Worm (Caenorhabditis elegans) whole organism, young adult: Measurements from ENCODE around the gene daao-1.

Experiments used
- B0035.1 ChIP-seq: sonication (generic microtip); optimal IDR thresholded peaks from 2 replicates; lab custom pipeline; 2016; ENCODE audit warnings: missing genetic modification characterization, mild to moderate bottlenecking, missing compliant biosample characterization, missing genotype, missing genetic modification reagents
- C06A6.2 ChIP-seq: fragments of 200-800 bp; sonication (Bioruptor generic); conservative IDR thresholded peaks from 2 replicates; pipeline ENCODE4 v1.3.6; 2022; ENCODE audit warnings: missing genetic modification characterization, missing compliant biosample characterization
- C17E4.6 ChIP-seq: fragments of 200-800 bp; sonication (Bioruptor generic); IDR thresholded peaks from 2 replicates; pipeline ENCODE4 v1.3.6; 2022; ENCODE audit warnings: missing genetic modification reagents, missing genetic modification characterization, missing compliant biosample characterization
- F52B5.7 ChIP-seq: sonication (generic microtip); optimal IDR thresholded peaks from 2 replicates; lab custom pipeline; 2016; ENCODE audit warnings: mild to moderate bottlenecking, missing genetic modification characterization, missing compliant biosample characterization
- F55B11.4 ChIP-seq: sonication (generic microtip); optimal IDR thresholded peaks from 2 replicates; lab custom pipeline; 2016; ENCODE audit warnings: missing compliant biosample characterization, missing genetic modification characterization, borderline replicate concordance; ENCODE audit not compliant: insufficient read depth
- Y53F4B.3 ChIP-seq: fragments of 200-800 bp; sonication (Bioruptor generic); IDR thresholded peaks from 2 replicates; pipeline ENCODE4 v1.3.6; 2022; ENCODE audit warnings: missing genetic modification reagents, missing genetic modification characterization, missing compliant biosample characterization
- Y53G8AR.9 ChIP-seq: fragments of 200-800 bp; sonication (Bioruptor generic); conservative IDR thresholded peaks from 2 replicates; pipeline ENCODE4 v1.3.6; 2022; ENCODE audit warnings: missing genetic modification reagents, missing genetic modification characterization, missing compliant biosample characterization
- Y56A3A.18 ChIP-seq: fragments of 200-800 bp; sonication (Bioruptor generic); IDR thresholded peaks from 2 replicates; pipeline ENCODE4 v1.3.6; 2022; ENCODE audit warnings: missing genetic modification reagents, missing genetic modification characterization, missing compliant biosample characterization
- aptf-2 ChIP-seq: fragments of 200-800 bp; sonication (Bioruptor generic); conservative IDR thresholded peaks from 2 replicates; pipeline ENCODE4 v1.3.6; 2022; ENCODE audit warnings: missing genetic modification reagents, missing genetic modification characterization, missing compliant biosample characterization
- attf-3 ChIP-seq: fragments of 200-800 bp; sonication (Bioruptor generic); conservative IDR thresholded peaks from 2 replicates; pipeline ENCODE4 v1.3.6; 2022; ENCODE audit warnings: missing genetic modification reagents, missing genetic modification characterization, missing compliant biosample characterization
- attf-5 ChIP-seq: fragments of 200-800 bp; sonication (Bioruptor generic); optimal IDR thresholded peaks from 2 replicates; lab custom pipeline; 2018; ENCODE audit warnings: mild to moderate bottlenecking, missing genetic modification characterization, missing compliant biosample characterization
- ccch-3 ChIP-seq: fragments of 200-800 bp; sonication (Bioruptor generic); optimal IDR thresholded peaks from 2 replicates; lab custom pipeline; 2018; ENCODE audit warnings: mild to moderate bottlenecking, missing genetic modification characterization, missing compliant biosample characterization
- cebp-1 ChIP-seq, 2 experiments: fragments of 200-800 bp in 1 of 2; sonication (Bioruptor generic) in 1 of 2; sonication (generic microtip) in 1 of 2; IDR thresholded peaks in 1 of 2; optimal IDR thresholded peaks in 1 of 2; 2 replicates each; pipeline versions ENCODE4 v1.3.6 to Lab custom; 2017 to 2022; ENCODE audit warnings: missing compliant biosample characterization in 2 of 2, missing genetic modification characterization in 2 of 2, mild to moderate bottlenecking in 1 of 2, missing genetic modification reagents in 1 of 2, moderate library complexity in 1 of 2
- ceh-58 ChIP-seq: fragments of 200-800 bp; sonication (Bioruptor generic); IDR thresholded peaks from 2 replicates; pipeline ENCODE4 v1.3.6; 2022; ENCODE audit warnings: missing genetic modification characterization, missing compliant biosample characterization
- ceh-79 ChIP-seq: sonication (generic microtip); optimal IDR thresholded peaks from 2 replicates; lab custom pipeline; 2017; ENCODE audit warnings: mild to moderate bottlenecking, missing genetic modification characterization, missing compliant biosample characterization
- efl-1 ChIP-seq: fragments of 150-350 bp; optimal IDR thresholded peaks from 2 replicates; lab custom pipeline; 2014; ENCODE audit warnings: missing biosample characterization, missing genetic modification reagents, missing genetic modification characterization
- egl-18 ChIP-seq: fragments of 200-800 bp; sonication (Bioruptor generic); IDR thresholded peaks from 2 replicates; pipeline ENCODE4 v1.3.6; 2022; ENCODE audit warnings: missing genetic modification reagents, missing genetic modification characterization, missing compliant biosample characterization
- ekl-4 ChIP-seq: fragments of 200-800 bp; sonication (Bioruptor generic); IDR thresholded peaks from 2 replicates; pipeline ENCODE4 v1.3.6; 2022; ENCODE audit warnings: missing genetic modification reagents, missing genetic modification characterization, missing compliant biosample characterization
- ets-4 ChIP-seq: fragments of 200-800 bp; sonication (Bioruptor generic); optimal IDR thresholded peaks from 2 replicates; lab custom pipeline; 2018; ENCODE audit warnings: mild to moderate bottlenecking, missing genetic modification characterization, missing compliant biosample characterization
- hlh-12 ChIP-seq: sonication (generic microtip); optimal IDR thresholded peaks from 2 replicates; lab custom pipeline; 2016; ENCODE audit warnings: missing genetic modification characterization, missing compliant biosample characterization
- hmg-1.2 ChIP-seq: fragments of 200-800 bp; sonication (Bioruptor generic); IDR thresholded peaks from 2 replicates; pipeline ENCODE4 v1.3.6; 2022; ENCODE audit warnings: missing genetic modification reagents, missing genetic modification characterization, missing compliant biosample characterization
- hrde-1 ChIP-seq: sonication (generic microtip); optimal IDR thresholded peaks from 2 replicates; lab custom pipeline; 2016; ENCODE audit warnings: missing genetic modification characterization, mild to moderate bottlenecking, missing compliant biosample characterization, moderate library complexity, missing genotype, missing genetic modification reagents, borderline replicate concordance
- let-526 ChIP-seq: fragments of 200-800 bp; sonication (Bioruptor generic); IDR thresholded peaks from 2 replicates; pipeline ENCODE4 v1.3.6; 2022; ENCODE audit warnings: missing genetic modification reagents, missing genetic modification characterization, missing compliant biosample characterization
- lin-54 ChIP-seq: fragments of 200-800 bp; sonication (Bioruptor generic); optimal IDR thresholded peaks from 2 replicates; lab custom pipeline; 2018; ENCODE audit warnings: mild to moderate bottlenecking, missing genetic modification characterization, missing compliant biosample characterization
- lir-1 ChIP-seq: fragments of 200-800 bp; sonication (Bioruptor generic); conservative IDR thresholded peaks from 2 replicates; pipeline ENCODE4 v1.3.6; 2022; ENCODE audit warnings: missing genetic modification reagents, missing genetic modification characterization, missing compliant biosample characterization
- lsy-27 ChIP-seq: sonication (generic microtip); optimal IDR thresholded peaks from 2 replicates; lab custom pipeline; 2017; ENCODE audit warnings: missing genetic modification characterization, mild to moderate bottlenecking, missing compliant biosample characterization, antibody characterized with exemption, missing genotype, borderline replicate concordance; ENCODE audit not compliant: insufficient read depth
- mcd-1 ChIP-seq: fragments of 200-800 bp; sonication (Bioruptor generic); IDR thresholded peaks from 2 replicates; pipeline ENCODE4 v1.3.6; 2022; ENCODE audit warnings: missing genetic modification reagents, missing genetic modification characterization, missing compliant biosample characterization
- mes-4 ChIP-seq: sonication (generic microtip); optimal IDR thresholded peaks from 2 replicates; lab custom pipeline; 2016; ENCODE audit warnings: missing genotype, missing genetic modification characterization, missing compliant biosample characterization
- nfya-1 ChIP-seq: sonication (generic microtip); optimal IDR thresholded peaks from 2 replicates; lab custom pipeline; 2017; ENCODE audit warnings: antibody characterized with exemption, missing compliant biosample characterization, missing genetic modification characterization, borderline replicate concordance; ENCODE audit not compliant: insufficient read depth
- nfya-2 ChIP-seq: fragments of 200-800 bp; sonication (Bioruptor generic); IDR thresholded peaks from 2 replicates; pipeline ENCODE4 v1.3.6; 2022; ENCODE audit warnings: missing genetic modification reagents, missing genetic modification characterization, missing compliant biosample characterization
- nhr-179 ChIP-seq: sonication (generic microtip); optimal IDR thresholded peaks from 2 replicates; lab custom pipeline; 2016; ENCODE audit warnings: mild to moderate bottlenecking, missing genetic modification characterization, missing compliant biosample characterization
- rpc-1 ChIP-seq, 2 experiments: fragments of 150-350 bp in 1 of 2; sonication (generic microtip) in 1 of 2; optimal IDR thresholded peaks; 2 replicates each; lab custom pipeline; 2014 to 2018; ENCODE audit warnings: missing biosample characterization in 1 of 2, missing genetic modification characterization in 1 of 2, missing genetic modification reagents in 1 of 2, missing genotype in 1 of 2
- sdz-38 ChIP-seq: sonication (generic microtip); optimal IDR thresholded peaks from 2 replicates; lab custom pipeline; 2016; ENCODE audit warnings: missing genotype, missing genetic modification characterization, missing compliant biosample characterization
- sea-2 ChIP-seq: fragments of 200-800 bp; sonication (Bioruptor generic); IDR thresholded peaks from 2 replicates; pipeline ENCODE4 v1.3.6; 2022; ENCODE audit warnings: missing genetic modification characterization, missing compliant biosample characterization
- snpc-1.1 ChIP-seq: sonication (generic microtip); optimal IDR thresholded peaks from 2 replicates; lab custom pipeline; 2017; ENCODE audit warnings: missing genetic modification characterization, mild to moderate bottlenecking, missing compliant biosample characterization, antibody characterized with exemption, moderate library complexity, missing genotype, missing genetic modification reagents; ENCODE audit not compliant: insufficient read depth
- snpc-1.3 ChIP-seq: sonication (generic microtip); optimal IDR thresholded peaks from 2 replicates; lab custom pipeline; 2017; ENCODE audit warnings: missing genetic modification characterization, mild to moderate bottlenecking, missing compliant biosample characterization, antibody characterized with exemption, moderate library complexity, missing genotype, missing genetic modification reagents; ENCODE audit not compliant: insufficient read depth
- sptf-2 ChIP-seq: fragments of 200-800 bp; sonication (Bioruptor generic); optimal IDR thresholded peaks from 2 replicates; lab custom pipeline; 2018; ENCODE audit warnings: mild to moderate bottlenecking, missing genetic modification characterization, missing compliant biosample characterization
- tlf-1 ChIP-seq: fragments of 200-800 bp; sonication (Bioruptor generic); optimal IDR thresholded peaks from 2 replicates; lab custom pipeline; 2018; ENCODE audit warnings: mild to moderate bottlenecking, missing genetic modification characterization, missing compliant biosample characterization
- ztf-18 ChIP-seq: sonication (generic microtip); optimal IDR thresholded peaks from 2 replicates; lab custom pipeline; 2016; ENCODE audit warnings: missing genotype, mild to moderate bottlenecking, missing genetic modification characterization, missing compliant biosample characterization
- ztf-28 ChIP-seq: fragments of 200-800 bp; sonication (Bioruptor generic); IDR thresholded peaks from 2 replicates; pipeline ENCODE4 v1.3.6; 2022; ENCODE audit warnings: missing genetic modification reagents, missing genetic modification characterization, missing compliant biosample characterization
- ztf-3 ChIP-seq: fragments of 200-800 bp; sonication (Bioruptor generic); optimal IDR thresholded peaks from 2 replicates; lab custom pipeline; 2018; ENCODE audit warnings: mild to moderate bottlenecking, missing genetic modification characterization, missing compliant biosample characterization
- ztf-6 ChIP-seq: fragments of 200-800 bp; sonication (Bioruptor generic); IDR thresholded peaks from 2 replicates; pipeline ENCODE4 v1.3.6; 2022; ENCODE audit warnings: missing genetic modification reagents, missing genetic modification characterization, missing compliant biosample characterization

Gene daao-1

DNA sequence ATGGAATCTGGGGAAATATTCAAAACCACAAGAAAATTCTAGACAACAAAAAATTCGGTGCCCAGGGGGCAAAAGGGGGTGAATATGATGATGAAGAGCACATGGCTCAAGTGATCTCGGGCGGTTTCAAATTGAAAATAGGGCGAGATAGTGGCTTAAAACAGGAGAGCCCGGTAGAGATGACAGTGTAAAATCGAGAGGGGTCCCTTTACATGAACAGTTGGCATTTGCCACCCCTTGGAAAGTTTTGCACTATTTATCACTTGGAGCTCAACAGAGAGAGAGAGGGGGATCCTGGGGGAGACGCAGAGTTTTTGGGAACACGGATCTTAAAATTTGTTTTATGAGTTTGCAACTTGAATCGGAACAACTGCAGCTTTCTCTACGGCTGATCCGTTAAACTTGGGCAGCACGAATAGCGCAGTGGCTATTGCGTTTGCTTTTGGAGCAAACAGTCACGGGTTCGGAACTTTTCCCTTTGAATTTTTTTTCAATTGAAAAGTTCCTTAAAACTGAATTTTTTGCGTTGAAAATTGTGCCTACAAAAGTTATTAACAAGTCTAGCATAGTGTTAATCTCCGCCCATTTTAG, 51.5 kb downstream of the daao-1 start (continued):
- no peak; the same call in 1 of the 2 replicates for TF ChIP-seq Y56A3A.18
- TF ChIP-seq lir-1 (GFP tag; lab: Robert Waterston, UW), result no peak
- peak; percentile 59 for TF ChIP-seq hmg-1.2 (GFP tag; lab: Robert Waterston, UW)
- TF ChIP-seq F52B5.7, result no peak
- peak; percentile 51 for TF ChIP-seq lin-54 (GFP tag; lab: Kevin White, UChicago)
- TF ChIP-seq hlh-12 (tag; lab: Kevin White, UChicago), result no peak
- TF ChIP-seq Y53F4B.3 (GFP tag; lab: Robert Waterston, UW), result no peak
- no peak for TF ChIP-seq F55B11.4 (tag; lab: Kevin White, UChicago)
- peak; percentile 3 for TF ChIP-seq snpc-1.1 (tag; lab: Kevin White, UChicago)
- no peak for TF ChIP-seq ztf-28 (GFP tag; lab: Robert Waterston, UW)
- 0 out of 2 replicates have a peak, but pooled peaks have one; percentile 86 for TF ChIP-seq ceh-58
- TF ChIP-seq cebp-1 (GFP tag; IDR thresholded peaks at IDR 0.05; lab: Robert Waterston, UW), result no peak
- peak; percentile 10 for TF ChIP-seq cebp-1 (tag; optimal IDR thresholded peaks at IDR 0.05; lab: Kevin White, UChicago)
- TF ChIP-seq ztf-18 (tag; lab: Kevin White, UChicago), result peak; percentile 31
- TF ChIP-seq C06A6.2 (GFP tag; lab: Robert Waterston, UW), result no peak
- TF ChIP-seq attf-5 (GFP tag; lab: Kevin White, UChicago), result no peak
- TF ChIP-seq hrde-1 (tag; lab: Kevin White, UChicago), result no peak
- 0 out of 2 replicates have a peak, but pooled peaks have one; percentile 31 for TF ChIP-seq egl-18 (GFP tag; lab: Robert Waterston, UW)
- TF ChIP-seq C17E4.6 (GFP tag; lab: Robert Waterston, UW), result no peak
- TF ChIP-seq B0035.1 (tag; lab: Kevin White, UChicago), result no peak
- no peak for TF ChIP-seq nfya-1 (tag; lab: Kevin White, UChicago)
- no peak for TF ChIP-seq efl-1
- no peak for TF ChIP-seq tlf-1 (GFP tag; lab: Kevin White, UChicago)
- TF ChIP-seq sdz-38 (tag; lab: Kevin White, UChicago), result no peak
- TF ChIP-seq lsy-27 (tag; lab: Kevin White, UChicago), result no peak
- no peak for TF ChIP-seq nhr-179 (tag; lab: Kevin White, UChicago)
- no peak for TF ChIP-seq Y53G8AR.9
- TF ChIP-seq aptf-2 (GFP tag; lab: Robert Waterston, UW), result no peak
- no peak for TF ChIP-seq nfya-2 (GFP tag; lab: Robert Waterston, UW)
- TF ChIP-seq ztf-6, result no peak
- TF ChIP-seq, all 124 proteins: peak for 36

DNA sequence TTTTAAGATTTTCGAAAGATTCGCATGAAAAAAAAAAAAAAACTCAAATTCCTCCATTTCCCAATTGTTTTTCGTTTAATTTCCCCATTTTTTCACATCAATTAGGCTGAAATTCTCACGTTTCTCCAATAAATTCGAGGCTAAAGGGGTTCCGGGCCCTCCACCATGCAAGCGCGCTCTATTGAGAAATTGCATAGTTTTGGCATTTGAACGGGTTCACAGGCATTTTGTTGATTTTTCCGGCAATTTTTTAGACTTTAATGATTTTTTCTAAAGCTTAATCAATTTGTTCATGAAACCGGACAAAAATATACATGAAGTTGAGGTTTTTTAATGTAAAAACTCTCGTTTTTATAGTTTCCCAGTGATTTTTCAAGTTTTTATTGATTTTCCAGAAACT, 52.1 kb downstream of the daao-1 start:
- TF ChIP-seq ekl-4 (no peak), nfya-1 (tag; lab: Kevin White, UChicago) (no peak), attf-3 (GFP tag; lab: Robert Waterston, UW) (peak; percentile 21; the same call in 1 of the 2 replicates), attf-5 (GFP tag; lab: Kevin White, UChicago) (no peak), mes-4 (no peak), ceh-79 (no peak), ets-4 (GFP tag; lab: Kevin White, UChicago) (no peak), hlh-12 (tag; lab: Kevin White, UChicago) (no peak), sea-2 (GFP tag; lab: Robert Waterston, UW) (no peak), ztf-18 (tag; lab: Kevin White, UChicago) (no peak), snpc-1.3 (no peak), sptf-2 (GFP tag; lab: Kevin White, UChicago) (no peak), ccch-3 (GFP tag; lab: Kevin White, UChicago) (no peak), rpc-1 (optimal IDR thresholded peaks at IDR 0.05; lab: Kevin White, UChicago) (no peak), rpc-1 (tag; optimal IDR thresholded peaks at IDR 0.05; lab: Kevin White, UChicago) (no peak), mcd-1 (GFP tag; lab: Robert Waterston, UW) (peak; percentile 79), ztf-3 (GFP tag; lab: Kevin White, UChicago) (no peak), let-526 (GFP tag; lab: Robert Waterston, UW) (no peak)
